Worm (Caenorhabditis elegans) whole organism, L4 larva: Measurements from ENCODE around the gene ctsa-1.2.
A peak's percentile ranks its signal among the peaks of the same experiment; 100 is the strongest.

Experiments used
- F44E2.7 ChIP-seq: fragments of 200-800 bp; sonication (Bioruptor generic); IDR thresholded peaks from 2 replicates; pipeline ENCODE4 v2.1.2; 2022; ENCODE audit warnings: missing genetic modification characterization, missing compliant biosample characterization
- Y105C5A.15 ChIP-seq: fragments of 200-800 bp; sonication (Bioruptor generic); IDR thresholded peaks from 2 replicates; pipeline ENCODE4 v1.3.6; 2022; ENCODE audit warnings: missing genetic modification characterization, missing compliant biosample characterization
- ZK337.2 ChIP-seq: fragments of 200-800 bp; sonication (Bioruptor generic); IDR thresholded peaks from 2 replicates; pipeline ENCODE4 v1.3.6; 2022; ENCODE audit warnings: missing genetic modification reagents, missing genetic modification characterization, missing compliant biosample characterization
- ZK546.5 ChIP-seq, 2 experiments: sonication (generic microtip); optimal IDR thresholded peaks; 2 replicates each; lab custom pipeline; 2017; ENCODE audit warnings: missing biosample characterization in 2 of 2, missing genetic modification characterization in 2 of 2
- aly-2 ChIP-seq: sonication (generic microtip); optimal IDR thresholded peaks from 2 replicates; lab custom pipeline; 2018; ENCODE audit warnings: missing biosample characterization, missing genetic modification characterization
- arid-1 ChIP-seq: fragments of 200-800 bp; sonication (Bioruptor generic); conservative IDR thresholded peaks from 2 replicates; pipeline ENCODE4 v1.3.6; 2022; ENCODE audit warnings: missing genetic modification reagents, missing genetic modification characterization, missing compliant biosample characterization
- attf-4 ChIP-seq: sonication (generic microtip); optimal IDR thresholded peaks from 3 replicates; lab custom pipeline; 2017; ENCODE audit warnings: missing biosample characterization, missing genetic modification characterization
- ceh-28 ChIP-seq: fragments of 150-350 bp; optimal IDR thresholded peaks from 2 replicates; lab custom pipeline; 2014; ENCODE audit warnings: missing biosample characterization, missing genetic modification reagents, missing genetic modification characterization
- ceh-32 ChIP-seq: sonication (generic microtip); optimal IDR thresholded peaks from 2 replicates; lab custom pipeline; 2016; ENCODE audit warnings: mild to moderate bottlenecking, missing genetic modification characterization, missing compliant biosample characterization; ENCODE audit not compliant: poor library complexity
- cey-2 ChIP-seq: sonication (generic microtip); optimal IDR thresholded peaks from 3 replicates; lab custom pipeline; 2017; ENCODE audit warnings: missing genetic modification characterization, mild to moderate bottlenecking, missing compliant biosample characterization, antibody characterized with exemption, borderline replicate concordance; ENCODE audit not compliant: insufficient read depth
- ctbp-1 ChIP-seq: fragments of 200-800 bp; sonication (Bioruptor generic); IDR thresholded peaks from 2 replicates; pipeline ENCODE4 v1.3.6; 2022; ENCODE audit warnings: missing genetic modification reagents, missing genetic modification characterization, missing compliant biosample characterization
- daf-12 ChIP-seq: fragments of 150-350 bp; optimal IDR thresholded peaks from 2 replicates; lab custom pipeline; 2014; ENCODE audit warnings: missing biosample characterization, missing genetic modification reagents, missing genetic modification characterization
- daf-16 ChIP-seq, 3 experiments: sonication (generic microtip); optimal IDR thresholded peaks; 2 replicates each; lab custom pipeline; 2016 to 2017; ENCODE audit warnings: missing genetic modification characterization in 3 of 3, missing genetic modification reagents in 3 of 3, mild to moderate bottlenecking in 2 of 3, missing compliant biosample characterization in 2 of 3, missing biosample characterization in 1 of 3, moderate library complexity in 1 of 3
- dmd-6 ChIP-seq: fragments of 200-800 bp; sonication (Bioruptor generic); IDR thresholded peaks from 2 replicates; pipeline ENCODE4 v1.3.6; 2022; ENCODE audit warnings: missing genetic modification reagents, missing genetic modification characterization, missing compliant biosample characterization
- dmd-8 ChIP-seq: fragments of 200-800 bp; sonication (Bioruptor generic); IDR thresholded peaks from 2 replicates; pipeline ENCODE4 v1.3.6; 2022; ENCODE audit warnings: missing genetic modification characterization, missing compliant biosample characterization
- dpl-1 ChIP-seq: fragments of 150-350 bp; optimal IDR thresholded peaks from 2 replicates; lab custom pipeline; 2014; ENCODE audit warnings: missing biosample characterization, missing genetic modification reagents, missing genetic modification characterization
- dve-1 ChIP-seq: sonication (generic microtip); optimal IDR thresholded peaks from 2 replicates; lab custom pipeline; 2017; ENCODE audit warnings: antibody characterized with exemption, mild to moderate bottlenecking, missing genetic modification characterization, missing compliant biosample characterization; ENCODE audit not compliant: insufficient read depth
- egl-43 ChIP-seq: fragments of 200-800 bp; sonication (Bioruptor generic); IDR thresholded peaks from 2 replicates; pipeline ENCODE4 v1.3.6; 2022; ENCODE audit warnings: missing genetic modification reagents, missing genetic modification characterization, missing compliant biosample characterization
- fkh-10 ChIP-seq: fragments of 150-350 bp; optimal IDR thresholded peaks from 2 replicates; lab custom pipeline; 2014; ENCODE audit warnings: missing biosample characterization, missing genetic modification reagents, missing genetic modification characterization
- fos-1 ChIP-seq: fragments of 150-350 bp; optimal IDR thresholded peaks from 2 replicates; lab custom pipeline; 2014; ENCODE audit warnings: missing biosample characterization, missing genetic modification characterization
- hif-1 ChIP-seq, 2 experiments: sonication (generic microtip); optimal IDR thresholded peaks; 2 replicates each; lab custom pipeline; 2016 to 2017; ENCODE audit warnings: missing compliant biosample characterization in 2 of 2, missing genetic modification characterization in 2 of 2, missing genetic modification reagents in 2 of 2, missing genotype in 2 of 2, mild to moderate bottlenecking in 1 of 2
- hlh-11 ChIP-seq: fragments of 200-800 bp; sonication (Bioruptor generic); optimal IDR thresholded peaks from 2 replicates; lab custom pipeline; 2018; ENCODE audit warnings: mild to moderate bottlenecking, missing genetic modification characterization, missing compliant biosample characterization
- hlh-30 ChIP-seq: sonication (generic microtip); optimal IDR thresholded peaks from 2 replicates; lab custom pipeline; 2017; ENCODE audit warnings: antibody characterized with exemption, mild to moderate bottlenecking, missing genetic modification characterization, missing compliant biosample characterization; ENCODE audit not compliant: insufficient read depth
- jun-1 ChIP-seq: fragments of 150-350 bp; optimal IDR thresholded peaks from 2 replicates; lab custom pipeline; 2014; ENCODE audit warnings: missing biosample characterization, missing genetic modification reagents, missing genetic modification characterization
- lin-13 ChIP-seq: fragments of 150-350 bp; optimal IDR thresholded peaks from 2 replicates; lab custom pipeline; 2014; ENCODE audit warnings: missing biosample characterization, missing genetic modification reagents, missing genetic modification characterization
- mep-1 ChIP-seq: fragments of 150-350 bp; sonication (generic microtip); optimal IDR thresholded peaks from 3 replicates; lab custom pipeline; 2014; ENCODE audit warnings: missing biosample characterization, missing genetic modification characterization
- mes-2 ChIP-seq: sonication (generic microtip); optimal IDR thresholded peaks from 2 replicates; lab custom pipeline; 2016; ENCODE audit warnings: missing genotype, mild to moderate bottlenecking, missing genetic modification characterization, missing compliant biosample characterization; ENCODE audit not compliant: poor library complexity, severe bottlenecking
- mxl-2 ChIP-seq: fragments of 200-800 bp; sonication (Bioruptor generic); conservative IDR thresholded peaks from 2 replicates; pipeline ENCODE4 v1.3.6; 2022; ENCODE audit warnings: missing genetic modification reagents, missing genetic modification characterization, missing compliant biosample characterization
- nhr-10 ChIP-seq: fragments of 150-350 bp; optimal IDR thresholded peaks from 2 replicates; lab custom pipeline; 2014; ENCODE audit warnings: missing biosample characterization, missing genetic modification characterization
- nhr-102 ChIP-seq: sonication (generic microtip); optimal IDR thresholded peaks from 2 replicates; lab custom pipeline; 2016; ENCODE audit warnings: mild to moderate bottlenecking, missing genetic modification characterization, moderate library complexity, missing compliant biosample characterization
- nhr-11 ChIP-seq: fragments of 150-350 bp; optimal IDR thresholded peaks from 2 replicates; lab custom pipeline; 2014; ENCODE audit warnings: missing biosample characterization, missing genetic modification characterization
- nhr-111 ChIP-seq: fragments of 200-800 bp; sonication (Bioruptor generic); optimal IDR thresholded peaks from 2 replicates; lab custom pipeline; 2018; ENCODE audit warnings: mild to moderate bottlenecking, missing genetic modification characterization, missing compliant biosample characterization
- nhr-237 ChIP-seq: sonication (generic microtip); optimal IDR thresholded peaks from 2 replicates; lab custom pipeline; 2017; ENCODE audit warnings: missing biosample characterization, missing genetic modification characterization
- nhr-25 ChIP-seq: sonication (generic microtip); optimal IDR thresholded peaks from 2 replicates; lab custom pipeline; 2017; ENCODE audit warnings: missing genetic modification characterization, mild to moderate bottlenecking, missing compliant biosample characterization, antibody characterized with exemption, moderate library complexity, borderline replicate concordance; ENCODE audit not compliant: insufficient read depth
- nhr-28 ChIP-seq: fragments of 150-350 bp; optimal IDR thresholded peaks from 2 replicates; lab custom pipeline; 2014; ENCODE audit warnings: missing biosample characterization, missing genetic modification characterization
- nhr-41 ChIP-seq: fragments of 200-800 bp; sonication (Bioruptor generic); IDR thresholded peaks from 2 replicates; pipeline ENCODE4 v1.3.6; 2022; ENCODE audit warnings: missing genetic modification reagents, missing genetic modification characterization, missing compliant biosample characterization
- pha-4 ChIP-seq, 2 experiments: fragments of 150-350 bp in 1 of 2; fragments of 200-800 bp in 1 of 2; sonication (Bioruptor generic) in 1 of 2; IDR thresholded peaks in 1 of 2; optimal IDR thresholded peaks in 1 of 2; 2 replicates each; pipeline versions ENCODE4 v1.3.6 to Lab custom; 2014 to 2022; ENCODE audit warnings: missing genetic modification characterization in 2 of 2, missing genetic modification reagents in 2 of 2, missing biosample characterization in 1 of 2, missing compliant biosample characterization in 1 of 2
- saeg-2 ChIP-seq: fragments of 200-800 bp; sonication (Bioruptor generic); IDR thresholded peaks from 2 replicates; pipeline ENCODE4 v1.3.6; 2022; ENCODE audit warnings: missing genetic modification reagents, missing genetic modification characterization, missing compliant biosample characterization
- sdz-12 ChIP-seq: fragments of 200-800 bp; sonication (Bioruptor generic); optimal IDR thresholded peaks from 2 replicates; lab custom pipeline; 2018; ENCODE audit warnings: mild to moderate bottlenecking, missing genetic modification characterization, missing compliant biosample characterization
- set-16 ChIP-seq: fragments of 200-800 bp; sonication (Bioruptor generic); IDR thresholded peaks from 2 replicates; pipeline ENCODE4 v1.3.6; 2022; ENCODE audit warnings: missing genetic modification reagents, missing genetic modification characterization, missing compliant biosample characterization
- skn-1 ChIP-seq: fragments of 150-350 bp; optimal IDR thresholded peaks from 2 replicates; lab custom pipeline; 2014; ENCODE audit warnings: missing biosample characterization, missing genetic modification characterization
- snpc-4 ChIP-seq: fragments of 150-350 bp; optimal IDR thresholded peaks from 2 replicates; lab custom pipeline; 2014; ENCODE audit warnings: missing biosample characterization, missing genetic modification characterization
- spr-3 ChIP-seq: fragments of 200-800 bp; sonication (Bioruptor generic); optimal IDR thresholded peaks from 2 replicates; lab custom pipeline; 2018; ENCODE audit warnings: mild to moderate bottlenecking, missing genetic modification characterization, missing compliant biosample characterization
- tag-97 ChIP-seq: fragments of 200-800 bp; sonication (Bioruptor generic); IDR thresholded peaks from 2 replicates; pipeline ENCODE4 v1.3.6; 2022; ENCODE audit warnings: missing genetic modification characterization, missing compliant biosample characterization
- unc-39 ChIP-seq: sonication (generic microtip); optimal IDR thresholded peaks from 2 replicates; lab custom pipeline; 2017; ENCODE audit warnings: missing biosample characterization, missing genetic modification characterization
- vab-7 ChIP-seq: fragments of 200-800 bp; sonication (Bioruptor generic); IDR thresholded peaks from 2 replicates; pipeline ENCODE4 v1.3.6; 2022; ENCODE audit warnings: missing genetic modification reagents, missing genetic modification characterization, missing compliant biosample characterization
- zag-1 ChIP-seq: fragments of 150-350 bp; optimal IDR thresholded peaks from 2 replicates; lab custom pipeline; 2014; ENCODE audit warnings: missing biosample characterization, missing genetic modification characterization
- zip-2 ChIP-seq: fragments of 150-350 bp; optimal IDR thresholded peaks from 2 replicates; lab custom pipeline; 2014; ENCODE audit warnings: missing biosample characterization, missing genetic modification characterization

ctsa-1.2 gene

ce11 chrII:11749490-11750172, 10.5 kb downstream of the ctsa-1.2 start:
- TF ChIP-seq dve-1 (tag; lab: Kevin White, UChicago) (peak; percentile 57), ctbp-1 (peak; percentile 75), Y105C5A.15 (GFP tag; lab: Robert Waterston, UW) (no peak), nhr-10 (tag; lab: Kevin White, UChicago) (peak; percentile 2), spr-3 (GFP tag; lab: Kevin White, UChicago) (peak; percentile 79), nhr-11 (tag; lab: Kevin White, UChicago) (peak; percentile 62), nhr-28 (tag; lab: Kevin White, UChicago) (peak; percentile 33), mes-2 (tag; lab: Kevin White, UChicago) (peak; percentile 58), hlh-30 (tag; lab: Kevin White, UChicago) (peak; percentile 78), zip-2 (tag; lab: Kevin White, UChicago) (peak; percentile 55), nhr-41 (GFP tag; lab: Robert Waterston, UW) (peak; percentile 55; the same call in 1 of the 2 replicates), nhr-102 (tag; lab: Kevin White, UChicago) (peak; percentile 67), daf-12 (tag; lab: Kevin White, UChicago) (no peak), egl-43 (peak; percentile 86), zag-1 (tag; lab: Kevin White, UChicago) (peak; percentile 60), set-16 (peak; percentile 100), skn-1 (no peak), saeg-2 (GFP tag; lab: Robert Waterston, UW) (peak; percentile 67), snpc-4 (no peak), ceh-28 (tag; lab: Kevin White, UChicago) (peak; percentile 81), nhr-111 (GFP tag; lab: Kevin White, UChicago) (peak; percentile 40), arid-1 (GFP tag; lab: Robert Waterston, UW) (peak; percentile 41; the same call in 1 of the 2 replicates), ceh-32 (tag; lab: Kevin White, UChicago) (peak; percentile 51), fkh-10 (GFP tag; lab: Kevin White, UChicago) (peak; percentile 87), vab-7 (no peak), lin-13 (peak; percentile 51), F44E2.7 (GFP tag; lab: Robert Waterston, UW) (no peak), ZK337.2 (GFP tag; lab: Robert Waterston, UW) (no peak), sdz-12 (no peak), hif-1 (tag; optimal IDR thresholded peaks at IDR 0.05; lab: Kevin White, UChicago) (peak; percentile 20 to 83), dpl-1 (GFP tag; lab: Kevin White, UChicago) (peak; percentile 43), ZK546.5 (tag; optimal IDR thresholded peaks at IDR 0.05; lab: Kevin White, UChicago) (peak in 1 of 2 experiments; percentile 50), unc-39 (no peak), attf-4 (tag; lab: Kevin White, UChicago) (peak; percentile 8), dmd-8 (no peak), nhr-25 (tag; lab: Kevin White, UChicago) (peak; percentile 10), dmd-6 (GFP tag; lab: Robert Waterston, UW) (peak; percentile 62), aly-2 (tag; lab: Kevin White, UChicago) (no peak), mep-1 (peak; percentile 90), daf-16 (GFP tag; optimal IDR thresholded peaks at IDR 0.05; lab: Kevin White, UChicago) (peak in 1 of 2 experiments; percentile 76), daf-16 (tag; optimal IDR thresholded peaks at IDR 0.05; lab: Kevin White, UChicago) (peak; percentile 58), pha-4 (GFP tag; IDR thresholded peaks at IDR 0.05; lab: Robert Waterston, UW) (peak; percentile 67), pha-4 (tag; optimal IDR thresholded peaks at IDR 0.05; lab: Kevin White, UChicago) (no peak), jun-1 (peak; percentile 70), tag-97 (GFP tag; lab: Robert Waterston, UW) (no peak), cey-2 (tag; lab: Kevin White, UChicago) (no peak), mxl-2 (GFP tag; lab: Robert Waterston, UW) (no peak), nhr-237 (tag; lab: Kevin White, UChicago) (no peak), fos-1 (tag; lab: Kevin White, UChicago) (no peak), hlh-11 (tag; lab: Kevin White, UChicago) (peak; percentile 96)
